Fruit fly (Drosophila melanogaster): Measurements from ENCODE around the gene Ack.

The Ack gene

DNA sequence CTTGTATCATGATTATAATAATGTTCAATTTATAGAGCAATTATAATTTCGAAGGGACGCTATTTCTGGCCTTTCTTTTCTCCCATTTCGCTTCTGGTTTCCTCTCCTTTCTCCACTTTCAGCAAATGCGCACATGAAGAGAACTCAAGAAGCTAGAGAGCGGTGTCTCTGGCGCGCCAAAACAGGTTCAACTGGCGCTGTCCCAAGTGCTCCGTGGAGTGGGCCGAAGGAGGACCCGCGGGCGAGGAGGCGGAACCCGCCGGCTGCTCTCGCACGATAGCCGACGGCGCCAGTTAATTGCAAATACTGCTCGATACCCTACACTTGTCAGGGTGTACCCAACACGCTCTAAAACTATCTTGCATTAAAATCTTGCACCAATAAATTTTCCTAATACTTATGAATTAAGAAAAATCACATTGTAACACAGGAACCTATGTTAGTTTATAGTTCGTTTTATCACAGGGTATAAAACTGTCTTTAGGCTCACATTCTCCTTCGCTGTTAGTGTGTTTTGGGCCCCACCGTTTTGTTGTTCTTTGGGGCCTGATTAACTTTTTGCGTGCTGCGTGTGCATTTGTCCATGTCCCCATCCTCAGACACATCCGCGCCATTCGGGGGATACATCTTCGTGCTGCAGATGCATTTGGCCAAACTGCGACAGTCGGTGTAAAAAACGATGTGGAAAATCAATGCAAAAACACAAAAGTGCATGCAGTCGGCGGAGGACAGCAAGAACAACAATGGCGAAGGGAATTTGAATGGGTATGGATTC is 37.6 kb upstream of the Ack start (continued):
- peak; percentile 73 for TF ChIP-seq MTF-1 (GFP tag; optimal IDR thresholded peaks at IDR 0.05; ENCODE audit: borderline replicate concordance)
- TF ChIP-seq HLH54F (GFP tag; optimal IDR thresholded peaks at IDR 0.05): peak; percentile 87
- peak; percentile 64 for TF ChIP-seq CG15601 (tag; optimal IDR thresholded peaks at IDR 0.05)
- TF ChIP-seq tx (GFP tag; optimal IDR thresholded peaks at IDR 0.05): peak; percentile 85
- peak; percentile 89 for TF ChIP-seq caup (GFP tag; optimal IDR thresholded peaks at IDR 0.05; ENCODE audit: severe bottlenecking)
- peak; percentile 88 for TF ChIP-seq CG17612 (GFP tag; IDR thresholded peaks at IDR 0.05)
- TF ChIP-seq H2.0 (GFP tag; IDR thresholded peaks at IDR 0.05): peak; percentile 94
- TF ChIP-seq Ets97D (GFP tag; optimal IDR thresholded peaks at IDR 0.05): peak; percentile 53
- TF ChIP-seq pita (GFP tag; optimal IDR thresholded peaks at IDR 0.05): no peak
- TF ChIP-seq CG8924 (tag; optimal IDR thresholded peaks at IDR 0.05): peak; percentile 81
- peak; percentile 83 to 88 for TF ChIP-seq Pdp1 (GFP tag; optimal IDR thresholded peaks at IDR 0.05)
- TF ChIP-seq chif (GFP tag; optimal IDR thresholded peaks at IDR 0.05): peak; percentile 90 to 91
- TF ChIP-seq pzg (GFP tag; optimal IDR thresholded peaks at IDR 0.05): peak; percentile 5
- peak; percentile 70; the same call in 1 of the 2 replicates for TF ChIP-seq aop (GFP tag; IDR thresholded peaks at IDR 0.05)
- TF ChIP-seq prd (optimal IDR thresholded peaks at IDR 0.05): no peak
- peak; percentile 92 for TF ChIP-seq prd (GFP tag; IDR thresholded peaks at IDR 0.05)
- peak; percentile 77 for TF ChIP-seq schlank (tag; optimal IDR thresholded peaks at IDR 0.05)
- TF ChIP-seq E2f1 (GFP tag; IDR thresholded peaks at IDR 0.05): peak; percentile 87
- peak; percentile 72; the same call in 1 of the 2 replicates for TF ChIP-seq sim (GFP tag; IDR thresholded peaks at IDR 0.05)
- peak; percentile 95 for TF ChIP-seq Aef1 (GFP tag; IDR thresholded peaks at IDR 0.05)
- peak; percentile 56 for TF ChIP-seq CG18262 (tag; optimal IDR thresholded peaks at IDR 0.05)
- peak; percentile 74 for TF ChIP-seq disco-r (GFP tag; optimal IDR thresholded peaks at IDR 0.05)
- TF ChIP-seq Meics (GFP tag; optimal IDR thresholded peaks at IDR 0.05): peak; percentile 85
- peak; percentile 80 for TF ChIP-seq CG31441 (GFP tag; IDR thresholded peaks at IDR 0.05)
- no peak for TF ChIP-seq CG4328 (GFP tag; optimal IDR thresholded peaks at IDR 0.05)
- peak; percentile 62 for TF ChIP-seq fd64A (GFP tag; optimal IDR thresholded peaks at IDR 0.05)
- TF ChIP-seq trh (GFP tag; optimal IDR thresholded peaks at IDR 0.05): peak; percentile 65
- no peak for TF ChIP-seq CG7745 (tag; optimal IDR thresholded peaks at IDR 0.05)
- TF ChIP-seq zen2 (GFP tag; IDR thresholded peaks at IDR 0.05; ENCODE audit: partially characterized antibody): no peak
- TF ChIP-seq ranshi (GFP tag; IDR thresholded peaks at IDR 0.05): peak; percentile 92
- TF ChIP-seq GATAe (GFP tag; conservative IDR thresholded peaks at IDR 0.05): peak; percentile 70; the same call in 1 of the 2 replicates
- TF ChIP-seq wor (GFP tag; IDR thresholded peaks at IDR 0.05): peak; percentile 89
- TF ChIP-seq BtbVII (GFP tag; optimal IDR thresholded peaks at IDR 0.05): peak; percentile 77
- TF ChIP-seq jumu (GFP tag; optimal IDR thresholded peaks at IDR 0.05): peak; percentile 90
- peak; percentile 75 for TF ChIP-seq btn (GFP tag; optimal IDR thresholded peaks at IDR 0.05)
- peak; percentile 49 for TF ChIP-seq CG11723 (GFP tag; optimal IDR thresholded peaks at IDR 0.05)
- TF ChIP-seq sens-2 (GFP tag; IDR thresholded peaks at IDR 0.05): peak; percentile 88
- peak; percentile 69 for TF ChIP-seq CG1233 (GFP tag; optimal IDR thresholded peaks at IDR 0.05)
- peak; percentile 87 for TF ChIP-seq peb (GFP tag; IDR thresholded peaks at IDR 0.05)
- TF ChIP-seq CG8478 (optimal IDR thresholded peaks at IDR 0.05): no peak
- peak; percentile 96 for TF ChIP-seq lbe (GFP tag; optimal IDR thresholded peaks at IDR 0.05)
- peak; percentile 75 for TF ChIP-seq CG15514 (GFP tag; optimal IDR thresholded peaks at IDR 0.05)
- peak; percentile 81 for TF ChIP-seq bowl (GFP tag; IDR thresholded peaks at IDR 0.05)
- TF ChIP-seq hkb (optimal IDR thresholded peaks at IDR 0.05): no peak
- TF ChIP-seq hkb (GFP tag; IDR thresholded peaks at IDR 0.05): peak; percentile 94
- TF ChIP-seq tll (GFP tag; optimal IDR thresholded peaks at IDR 0.05): no peak
- TF ChIP-seq zen (tag; optimal IDR thresholded peaks at IDR 0.05): peak; percentile 45
- TF ChIP-seq CG4282 (GFP tag; optimal IDR thresholded peaks at IDR 0.05): peak; percentile 84
- peak; percentile 93 for TF ChIP-seq sisA (GFP tag; IDR thresholded peaks at IDR 0.05)
- TF ChIP-seq CG4617 (GFP tag; optimal IDR thresholded peaks at IDR 0.05; ENCODE audit: borderline replicate concordance): peak; percentile 31

Measured in whole organism, embryonic.